Worm (Caenorhabditis elegans): Measurements from ENCODE around the gene ctsa-3.1.

The ctsa-3.1 gene

DNA sequence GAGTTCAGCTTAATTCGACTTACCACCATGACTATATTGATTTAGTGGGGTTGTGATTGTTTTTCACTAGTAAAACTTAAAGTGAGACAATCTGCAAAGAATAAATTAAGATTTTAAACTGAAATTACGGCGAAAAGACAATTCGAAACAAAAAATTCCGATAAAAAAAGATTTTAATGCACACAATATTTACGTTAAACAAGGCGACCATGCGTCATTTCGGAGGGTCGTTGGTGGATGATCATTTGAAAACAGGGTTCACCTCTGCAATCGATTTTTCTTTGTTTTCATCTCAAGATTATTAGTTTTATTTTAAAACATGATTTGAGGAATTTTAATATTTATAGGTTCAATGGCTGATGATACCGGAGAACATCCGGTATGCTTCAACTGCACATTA is 20.4 kb downstream of the ctsa-3.1 start, which contains the start of gene lsm-4:
Gene lsm-4, minus strand, starts transcription at position 91 of the 400 bp plus-strand sequence.
- TF ChIP-seq ceh-48 (tag; optimal IDR thresholded peaks at IDR 0.05) (peak; percentile 30), ceh-19 (GFP tag; optimal IDR thresholded peaks at IDR 0.05) (no peak)

DNA sequence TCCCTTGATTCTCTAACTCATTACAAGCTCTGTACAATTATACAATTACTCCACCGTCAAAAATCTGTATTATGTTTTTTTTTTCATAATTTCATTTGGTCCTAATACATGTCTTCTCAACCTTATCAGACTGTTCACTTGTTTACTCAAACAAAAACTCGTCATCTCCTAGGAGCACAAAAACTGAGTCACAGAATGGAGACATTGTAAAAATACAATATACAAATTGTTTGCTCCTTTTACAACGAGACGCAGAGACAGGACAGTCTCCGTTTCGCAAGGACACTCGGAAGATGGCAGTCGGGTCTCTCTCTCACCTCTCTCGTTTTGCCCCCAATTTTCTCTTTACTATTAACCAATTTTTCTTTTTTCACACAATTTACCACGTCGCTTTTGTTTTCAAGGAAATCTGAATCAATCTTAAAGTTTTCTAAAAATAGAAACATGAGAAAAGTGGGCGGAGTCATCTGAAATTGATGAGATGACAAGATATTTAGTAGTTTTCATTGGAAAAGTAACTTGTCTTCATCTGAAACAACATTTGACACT is 23.0 kb downstream of the ctsa-3.1 start, which contains the start of gene F32A5.8:
Gene F32A5.8, plus strand, starts transcription at position 499 of the 549 bp plus-strand sequence.
- TF ChIP-seq ceh-9 (tag; optimal IDR thresholded peaks at IDR 0.05) (no peak), nhr-11 (tag; optimal IDR thresholded peaks at IDR 0.05) (no peak), ceh-22 (tag; optimal IDR thresholded peaks at IDR 0.05) (no peak), unc-3 (GFP tag; conservative IDR thresholded peaks at IDR 0.05) (no peak), unc-3 (tag; optimal IDR thresholded peaks at IDR 0.05) (no peak), F13H6.1 (tag; optimal IDR thresholded peaks at IDR 0.05) (no peak), dve-1 (tag; optimal IDR thresholded peaks at IDR 0.05) (peak; percentile 50), odd-2 (tag; optimal IDR thresholded peaks at IDR 0.05) (peak; percentile 3), fkh-6 (tag; optimal IDR thresholded peaks at IDR 0.05) (no peak)

DNA sequence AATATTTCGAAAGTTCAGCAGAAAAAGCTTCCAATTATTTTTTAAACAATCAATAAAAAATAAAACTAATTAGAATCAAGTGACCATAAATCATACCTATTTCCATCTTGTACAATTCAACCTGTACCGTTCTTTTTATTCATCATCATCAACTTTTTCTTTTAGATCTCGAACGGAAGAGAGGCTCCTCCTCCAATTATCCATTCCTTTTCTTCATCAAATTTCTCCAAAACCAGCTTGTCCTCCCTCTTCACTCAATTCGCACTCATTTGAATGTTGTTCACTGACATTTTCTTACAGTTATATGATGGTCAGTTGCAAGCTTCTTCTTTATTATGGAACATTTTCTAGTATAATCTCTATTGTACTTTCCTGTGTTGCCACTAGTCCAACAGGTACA is 29.2 kb downstream of the ctsa-3.1 start, which contains the start of gene C30G12.4:
Gene C30G12.4, plus strand, starts transcription at position 301 of the 400 bp plus-strand sequence.
- TF ChIP-seq ceh-14 (tag; optimal IDR thresholded peaks at IDR 0.05) (no peak), F13H6.1 (tag; optimal IDR thresholded peaks at IDR 0.05) (no peak), syd-9 (tag; optimal IDR thresholded peaks at IDR 0.05) (no peak), Y22D7AL.16 (tag; optimal IDR thresholded peaks at IDR 0.05) (no peak), unc-3 (GFP tag; conservative IDR thresholded peaks at IDR 0.05) (no peak), unc-3 (tag; optimal IDR thresholded peaks at IDR 0.05) (no peak), gmeb-2 (tag; optimal IDR thresholded peaks at IDR 0.05) (no peak), zip-5 (tag; optimal IDR thresholded peaks at IDR 0.05) (no peak), ceh-9 (tag; optimal IDR thresholded peaks at IDR 0.05) (no peak), ceh-22 (tag; optimal IDR thresholded peaks at IDR 0.05) (no peak)

DNA sequence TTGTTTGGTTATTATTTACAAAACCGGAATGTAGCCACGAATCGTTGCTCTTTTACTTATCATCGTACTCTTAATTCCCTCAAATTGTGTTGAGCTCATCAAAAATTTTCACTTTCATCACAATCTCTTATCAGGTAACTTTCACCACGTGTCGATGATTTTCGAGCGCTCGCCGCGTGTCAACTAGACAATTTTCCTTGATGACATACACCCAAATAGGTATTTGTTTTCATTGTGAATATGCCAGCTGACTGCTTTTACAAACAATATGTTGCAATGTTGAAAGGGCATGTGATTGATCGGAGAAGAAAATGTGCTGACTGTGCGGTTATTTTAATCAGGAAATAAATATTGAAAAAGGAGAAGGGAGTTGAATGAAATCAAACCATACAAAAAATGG is 32.0 kb downstream of the ctsa-3.1 start:
- TF ChIP-seq pag-3 (tag; optimal IDR thresholded peaks at IDR 0.05; ENCODE audit: borderline replicate concordance) (no peak), tbx-7 (tag; optimal IDR thresholded peaks at IDR 0.05) (no peak), nfya-1 (tag; optimal IDR thresholded peaks at IDR 0.05) (no peak), ets-4 (tag; optimal IDR thresholded peaks at IDR 0.05) (no peak), unc-42 (tag; optimal IDR thresholded peaks at IDR 0.05) (no peak)

- TF ChIP-seq ceh-31 (tag; optimal IDR thresholded peaks at IDR 0.05) = no peak
- no peak for TF ChIP-seq ceh-45 (GFP tag; IDR thresholded peaks at IDR 0.05)
- no peak for TF ChIP-seq tbx-7 (tag; optimal IDR thresholded peaks at IDR 0.05)
- no peak for TF ChIP-seq elt-4 (tag; optimal IDR thresholded peaks at IDR 0.05)
- no peak for TF ChIP-seq hlh-30 (tag; optimal IDR thresholded peaks at IDR 0.05; ENCODE audit: insufficient read depth)
- no peak for TF ChIP-seq fkh-10 (GFP tag; optimal IDR thresholded peaks at IDR 0.05)
- no peak for TF ChIP-seq ztf-16 (tag; optimal IDR thresholded peaks at IDR 0.05)
These were observed 37.1 kb downstream of the ctsa-3.1 start for ce11 chrII:7269783-7270182.

ce11 chrII:7272513-7272912 is 39.9 kb downstream of the ctsa-3.1 start:
- TF ChIP-seq ceh-9 (tag; optimal IDR thresholded peaks at IDR 0.05) (no peak), ceh-24 (tag; optimal IDR thresholded peaks at IDR 0.05) (no peak), hlh-6 (tag; optimal IDR thresholded peaks at IDR 0.05) (no peak), fkh-6 (tag; optimal IDR thresholded peaks at IDR 0.05) (no peak), rnt-1 (tag; optimal IDR thresholded peaks at IDR 0.05) (no peak), lim-6 (tag; optimal IDR thresholded peaks at IDR 0.05) (no peak), K02D7.2 (tag; optimal IDR thresholded peaks at IDR 0.05) (no peak), ceh-18 (tag; optimal IDR thresholded peaks at IDR 0.05) (no peak), ceh-14 (tag; optimal IDR thresholded peaks at IDR 0.05) (no peak)

Measured in whole organism, late embryonic.